Worm (Caenorhabditis elegans): ENCODE measurements around the gene nas-18.
A peak's percentile ranks its signal among the peaks of the same experiment; 100 is the strongest.

The nas-18 gene

DNA sequence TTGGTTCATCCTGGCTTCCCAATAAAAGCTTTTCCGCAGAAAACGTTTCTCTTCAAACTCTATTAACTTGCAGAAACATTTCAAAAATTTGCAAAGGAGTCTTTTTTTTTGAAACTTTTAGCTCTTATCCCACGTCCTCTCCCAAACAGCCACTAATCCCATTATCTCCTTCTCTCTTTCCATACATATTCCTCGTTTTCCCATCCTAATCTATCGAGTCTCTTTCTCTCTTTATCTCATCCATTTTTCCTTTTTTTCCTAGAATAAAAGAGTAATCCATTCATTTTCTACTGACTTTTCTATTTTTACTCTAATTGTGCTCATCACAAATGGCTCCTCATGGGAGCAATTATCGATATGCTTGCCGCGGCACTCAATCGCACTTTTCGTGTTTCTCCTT lies 32.5 kb downstream of the nas-18 start (continued):
- TF ChIP-seq dsc-1 (tag; optimal IDR thresholded peaks at IDR 0.05) = peak; percentile 81
- no peak for TF ChIP-seq C16A3.4 (tag; optimal IDR thresholded peaks at IDR 0.05)
- TF ChIP-seq nhr-76 (tag; optimal IDR thresholded peaks at IDR 0.05) = no peak
- no peak for TF ChIP-seq F16B12.6 (tag; optimal IDR thresholded peaks at IDR 0.05)
- peak; percentile 78 for TF ChIP-seq lin-14 (GFP tag; optimal IDR thresholded peaks at IDR 0.05)
- TF ChIP-seq isw-1 (GFP tag; IDR thresholded peaks at IDR 0.05) = no peak
- no peak for TF ChIP-seq swsn-7 (tag; optimal IDR thresholded peaks at IDR 0.05)
- TF ChIP-seq nhr-47 (tag; optimal IDR thresholded peaks at IDR 0.05) = peak; percentile 19
- no peak for TF ChIP-seq hpl-2 (GFP tag; optimal IDR thresholded peaks at IDR 0.05)
- TF ChIP-seq ceh-88 (GFP tag; IDR thresholded peaks at IDR 0.05) = no peak
- no peak for TF ChIP-seq zip-4 (GFP tag; optimal IDR thresholded peaks at IDR 0.05)
- TF ChIP-seq nhr-19 (GFP tag; conservative IDR thresholded peaks at IDR 0.05) = no peak
- no peak for TF ChIP-seq alr-1 (tag; optimal IDR thresholded peaks at IDR 0.05; ENCODE audit: borderline replicate concordance)

DNA sequence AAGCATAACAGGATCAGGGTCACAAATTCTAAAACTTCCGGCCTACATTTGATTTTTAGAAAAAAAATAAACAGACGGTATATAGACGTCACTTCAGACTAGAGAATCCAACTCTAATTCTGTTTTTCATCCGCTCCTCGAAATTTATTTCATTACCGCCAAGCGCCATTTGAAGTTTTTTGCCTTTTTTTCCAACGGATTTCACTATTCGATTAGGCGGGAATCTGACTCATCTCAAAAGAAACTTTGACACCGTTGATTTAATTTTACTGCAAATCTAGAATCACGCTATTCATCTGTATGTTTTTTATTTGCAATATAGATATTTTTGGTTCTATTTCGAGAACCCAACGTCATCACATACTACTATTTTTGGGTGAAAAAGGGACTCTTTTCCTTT lies 34.6 kb downstream of the nas-18 start:
- TF ChIP-seq ama-1 (optimal IDR thresholded peaks at IDR 0.05) (no peak), pag-3 (tag; optimal IDR thresholded peaks at IDR 0.05; ENCODE audit: borderline replicate concordance, insufficient read depth) (no peak), lin-14 (GFP tag; optimal IDR thresholded peaks at IDR 0.05) (peak; percentile 11), skn-1 (tag; optimal IDR thresholded peaks at IDR 0.05) (no peak), fkh-10 (GFP tag; optimal IDR thresholded peaks at IDR 0.05) (peak; percentile 72)

DNA sequence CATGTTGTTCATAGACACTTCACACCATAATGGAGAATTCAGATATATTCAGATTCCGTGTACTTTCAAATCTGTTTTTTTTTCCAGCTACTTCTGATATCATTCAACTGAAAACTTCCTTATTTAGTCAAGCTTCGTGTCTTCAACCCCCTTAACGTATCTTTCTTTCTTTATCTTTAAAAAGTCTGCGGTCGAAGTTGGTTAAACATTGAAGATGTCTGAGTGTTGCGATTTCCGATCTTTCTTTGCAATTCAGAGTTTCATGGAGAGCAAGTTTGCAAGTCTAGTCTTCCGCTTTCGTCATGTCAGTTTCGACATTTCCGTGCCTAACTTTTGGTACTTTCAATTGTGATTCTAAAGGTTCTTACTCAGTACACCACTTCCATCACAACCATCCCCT lies 39.0 kb downstream of the nas-18 start:
- TF ChIP-seq jun-1 (tag; optimal IDR thresholded peaks at IDR 0.05) = no peak
- TF ChIP-seq nhr-71 (tag; optimal IDR thresholded peaks at IDR 0.05) = no peak
- no peak for TF ChIP-seq mep-1 (tag; optimal IDR thresholded peaks at IDR 0.05)
- TF ChIP-seq unc-98 (GFP tag; IDR thresholded peaks at IDR 0.05) = no peak
- no peak for TF ChIP-seq lin-15B (tag; optimal IDR thresholded peaks at IDR 0.05)
- TF ChIP-seq unc-86 (tag; optimal IDR thresholded peaks at IDR 0.05) = no peak
- no peak for TF ChIP-seq nhr-11 (tag; optimal IDR thresholded peaks at IDR 0.05)

DNA sequence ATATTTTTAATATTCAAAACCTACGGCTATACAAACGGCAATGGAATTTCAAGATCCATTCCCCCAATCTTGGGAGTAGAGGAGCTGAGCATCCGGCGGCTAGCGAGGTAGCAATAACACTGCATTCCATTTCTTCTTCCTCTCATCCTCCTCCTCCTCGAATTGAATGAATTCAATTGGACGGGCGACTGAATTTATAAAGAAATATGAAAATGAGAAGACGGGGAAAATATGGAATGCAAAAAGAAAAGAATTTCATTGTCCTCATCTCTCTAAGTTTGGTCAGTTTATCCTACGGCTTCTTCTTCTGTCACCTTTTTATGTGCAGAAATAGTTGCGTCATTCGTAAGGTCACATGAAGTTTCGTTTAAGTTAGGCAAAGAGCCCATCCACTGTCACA lies 40.2 kb downstream of the nas-18 start:
- TF ChIP-seq ztf-11 (tag; optimal IDR thresholded peaks at IDR 0.05) = no peak
- peak; percentile 33 for TF ChIP-seq lin-14 (GFP tag; optimal IDR thresholded peaks at IDR 0.05)

DNA sequence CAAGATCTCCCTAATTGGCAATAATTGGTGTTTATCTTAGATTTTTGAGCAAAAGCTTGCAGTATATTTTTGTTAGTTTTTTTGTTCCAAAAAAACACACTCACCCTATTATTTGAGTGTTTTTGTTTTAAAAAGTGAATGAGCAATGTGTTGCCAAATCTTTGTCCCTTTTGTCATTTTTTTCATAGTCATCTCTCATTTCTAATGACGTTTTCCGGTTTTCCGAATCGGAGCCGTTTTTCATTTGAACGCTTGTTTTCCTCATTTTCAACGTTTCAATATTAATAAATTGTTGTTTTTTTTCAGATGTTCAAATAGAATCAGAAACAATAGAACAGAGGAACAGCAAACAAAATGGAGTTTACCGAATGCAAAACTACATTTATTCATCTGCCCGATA lies 42.2 kb downstream of the nas-18 start, which contains the start of gene dmsr-1:
TSS of gene dmsr-1 (plus strand) at position 301 of the 400 bp plus-strand sequence.
- no peak for TF ChIP-seq dsc-1 (tag; optimal IDR thresholded peaks at IDR 0.05)

DNA sequence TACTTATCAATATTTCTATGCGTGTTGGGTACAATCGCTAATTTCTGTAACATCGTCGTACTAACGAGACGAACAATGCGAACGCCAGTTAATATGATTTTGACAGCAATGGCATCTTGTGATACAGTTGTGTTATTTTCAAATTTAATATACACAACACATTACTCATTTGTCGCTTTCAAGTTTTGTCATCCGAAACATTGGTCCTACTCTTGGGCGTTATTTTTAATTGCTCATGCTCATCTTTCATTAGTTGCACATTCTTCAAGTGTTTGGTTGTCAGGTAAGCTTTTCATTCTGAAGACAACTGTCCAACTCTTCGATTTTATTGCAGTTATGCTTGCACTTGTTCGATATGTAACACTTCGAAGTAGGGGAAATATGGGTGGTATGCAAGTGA lies 43.0 kb downstream of the nas-18 start:
- no peak for TF ChIP-seq ets-5 (GFP tag; IDR thresholded peaks at IDR 0.05)
- TF ChIP-seq lir-3 (tag; optimal IDR thresholded peaks at IDR 0.05; ENCODE audit: poor library complexity) = no peak
- no peak for TF ChIP-seq ces-1 (GFP tag; optimal IDR thresholded peaks at IDR 0.05)
- TF ChIP-seq C16A3.4 (tag; optimal IDR thresholded peaks at IDR 0.05) = no peak
- TF ChIP-seq nhr-11 (tag; optimal IDR thresholded peaks at IDR 0.05) = no peak
- TF ChIP-seq elt-3 (tag; optimal IDR thresholded peaks at IDR 0.05) = no peak
- no peak for TF ChIP-seq ama-1 (optimal IDR thresholded peaks at IDR 0.05)
- no peak for TF ChIP-seq efl-3 (GFP tag; optimal IDR thresholded peaks at IDR 0.05)
- TF ChIP-seq F16B12.6 (tag; optimal IDR thresholded peaks at IDR 0.05) = no peak
- no peak for TF ChIP-seq mef-2 (tag; optimal IDR thresholded peaks at IDR 0.05)
- no peak for TF ChIP-seq unc-62 (GFP tag; optimal IDR thresholded peaks at IDR 0.05)
- no peak for TF ChIP-seq tbx-2 (tag; optimal IDR thresholded peaks at IDR 0.05)
- TF ChIP-seq lin-15B (tag; optimal IDR thresholded peaks at IDR 0.05) = no peak
- TF ChIP-seq unc-30 (tag; optimal IDR thresholded peaks at IDR 0.05) = no peak
- no peak for TF ChIP-seq ceh-88 (GFP tag; IDR thresholded peaks at IDR 0.05)
- no peak for TF ChIP-seq xbp-1 (tag; optimal IDR thresholded peaks at IDR 0.05)
- no peak for TF ChIP-seq vab-15 (tag; optimal IDR thresholded peaks at IDR 0.05)
- no peak for TF ChIP-seq ceh-63 (GFP tag; optimal IDR thresholded peaks at IDR 0.05)
- no peak for TF ChIP-seq efl-1 (optimal IDR thresholded peaks at IDR 0.05)
- no peak for TF ChIP-seq efl-1 (GFP tag; optimal IDR thresholded peaks at IDR 0.05 in 1 of 2)
